Fruit fly (Drosophila melanogaster) whole organism, adult: Measurements from ENCODE around the gene CG6678.

Source experiments
- CG11617 ChIP-seq: fragments of 200-800 bp; sonication (Bioruptor generic); optimal IDR thresholded peaks from 2 replicates; lab custom pipeline; 2017; ENCODE audit warnings: mild to moderate bottlenecking, missing biosample characterization, missing genetic modification reagents, missing genetic modification characterization
- CG12768 ChIP-seq: fragments of 200-800 bp; sonication (Bioruptor generic); optimal IDR thresholded peaks from 2 replicates; lab custom pipeline; 2017; ENCODE audit warnings: missing biosample characterization, missing genetic modification characterization, mild to moderate bottlenecking, moderate library complexity, missing genetic modification reagents
- CG14711 ChIP-seq: fragments of 200-800 bp; sonication (Bioruptor generic); optimal IDR thresholded peaks from 2 replicates; lab custom pipeline; 2018; ENCODE audit warnings: missing biosample characterization, mild to moderate bottlenecking, missing genetic modification characterization, moderate library complexity
- CG1620 ChIP-seq: fragments of 200-800 bp; sonication (Bioruptor generic); optimal IDR thresholded peaks from 2 replicates; lab custom pipeline; 2016; ENCODE audit warnings: missing biosample characterization, missing genetic modification characterization
- CG5204 ChIP-seq: fragments of 200-800 bp; sonication (Bioruptor generic); optimal IDR thresholded peaks from 2 replicates; lab custom pipeline; 2016; ENCODE audit warnings: missing biosample characterization, missing genetic modification characterization
- CG7045 ChIP-seq: fragments of 200-800 bp; sonication (Bioruptor generic); optimal IDR thresholded peaks from 2 replicates; lab custom pipeline; 2017; ENCODE audit warnings: missing biosample characterization, mild to moderate bottlenecking, missing genetic modification characterization
- Crg-1 ChIP-seq: fragments of 200-800 bp; sonication (Bioruptor generic); optimal IDR thresholded peaks from 2 replicates; lab custom pipeline; 2016; ENCODE audit warnings: missing biosample characterization, missing genetic modification characterization
- bab1 ChIP-seq: fragments of 200-800 bp; sonication (Bioruptor generic); optimal IDR thresholded peaks from 3 replicates; lab custom pipeline; 2019; ENCODE audit warnings: missing biosample characterization, mild to moderate bottlenecking, missing genetic modification characterization, moderate library complexity
- cnc ChIP-seq, 2 experiments: fragments of >200 bp; optimal IDR thresholded peaks; 2 replicates each; lab custom pipeline; 2017
- ovo ChIP-seq: fragments of 200-800 bp; sonication (Bioruptor generic); optimal IDR thresholded peaks from 2 replicates; lab custom pipeline; 2016; ENCODE audit warnings: missing biosample characterization, missing genetic modification characterization

- no peak for TF ChIP-seq CG14711 (tag; lab: Kevin White, UChicago)
- TF ChIP-seq CG11617 (GFP tag; lab: Kevin White, UChicago), result no peak
- TF ChIP-seq CG7045 (GFP tag; lab: Kevin White, UChicago), result no peak
- TF ChIP-seq cnc (optimal IDR thresholded peaks at IDR 0.05; lab: Kevin White, UChicago), result no peak
- TF ChIP-seq Crg-1, result no peak
- TF ChIP-seq bab1 (GFP tag; lab: Kevin White, UChicago), result no peak
- TF ChIP-seq ovo, result no peak
- no peak for TF ChIP-seq CG5204 (GFP tag; lab: Kevin White, UChicago)
- no peak for TF ChIP-seq CG12768 (GFP tag; lab: Kevin White, UChicago)
- TF ChIP-seq CG1620, result no peak
Observed at dm6 chr3R:21869464-21870100, 17.2 kb upstream of the CG6678 start, which contains the start of gene CG31174.
